Fruit fly (Drosophila melanogaster): ENCODE measurements around the gene CG46320.

dm6 chr3L:5787476-5787875 is 123.6 kb downstream of the CG46320 start:
- TF ChIP-seq CG13204 (GFP tag; optimal IDR thresholded peaks at IDR 0.05) (no peak), rn (GFP tag; IDR thresholded peaks at IDR 0.05) (no peak), Pif1A (GFP tag; optimal IDR thresholded peaks at IDR 0.05) (no peak), fd96Ca (GFP tag; IDR thresholded peaks at IDR 0.05) (no peak), CG12605 (GFP tag; IDR thresholded peaks at IDR 0.05) (no peak), CG9948 (tag; optimal IDR thresholded peaks at IDR 0.05) (no peak), CG17806 (tag; optimal IDR thresholded peaks at IDR 0.05) (no peak), Pif1B (GFP tag; optimal IDR thresholded peaks at IDR 0.05) (no peak), Ets98B (GFP tag; IDR thresholded peaks at IDR 0.05) (no peak), gl (tag; optimal IDR thresholded peaks at IDR 0.05) (no peak), D1 (tag; optimal IDR thresholded peaks at IDR 0.05) (no peak), CG4496 (GFP tag; IDR thresholded peaks at IDR 0.05) (no peak), CG14655 (GFP tag; optimal IDR thresholded peaks at IDR 0.05) (no peak)
